Worm (Caenorhabditis elegans) whole organism, L4 larva: ENCODE measurements around the gene lro-1.

Source experiments
- D1046.2 ChIP-seq: fragments of 200-800 bp; sonication (Bioruptor generic); IDR thresholded peaks from 2 replicates; pipeline ENCODE4 v1.3.6; 2022; ENCODE audit warnings: missing genetic modification characterization, missing compliant biosample characterization
- F10B5.3 ChIP-seq: sonication (generic microtip); optimal IDR thresholded peaks from 2 replicates; lab custom pipeline; 2016; ENCODE audit warnings: mild to moderate bottlenecking, missing genetic modification characterization, missing compliant biosample characterization
- F26F4.8 ChIP-seq: fragments of 200-800 bp; sonication (Bioruptor generic); conservative IDR thresholded peaks from 2 replicates; pipeline ENCODE4 v1.3.6; 2022; ENCODE audit warnings: missing genetic modification characterization, missing compliant biosample characterization
- F44E2.7 ChIP-seq: fragments of 200-800 bp; sonication (Bioruptor generic); IDR thresholded peaks from 2 replicates; pipeline ENCODE4 v2.1.2; 2022; ENCODE audit warnings: missing genetic modification characterization, missing compliant biosample characterization
- Y5F2A.4 ChIP-seq: fragments of 200-800 bp; sonication (Bioruptor generic); optimal IDR thresholded peaks from 2 replicates; lab custom pipeline; 2018; ENCODE audit warnings: mild to moderate bottlenecking, missing genetic modification characterization, missing compliant biosample characterization
- ZK337.2 ChIP-seq: fragments of 200-800 bp; sonication (Bioruptor generic); IDR thresholded peaks from 2 replicates; pipeline ENCODE4 v1.3.6; 2022; ENCODE audit warnings: missing genetic modification reagents, missing genetic modification characterization, missing compliant biosample characterization
- aha-1 ChIP-seq: fragments of 150-350 bp; peaks from one replicate; lab custom pipeline; 2014; ENCODE audit warnings: missing biosample characterization, missing genetic modification characterization
- ama-1 ChIP-seq: fragments of 150-350 bp; optimal IDR thresholded peaks from 2 replicates; lab custom pipeline; 2014; ENCODE audit warnings: inconsistent platforms, mixed read lengths
- arid-1 ChIP-seq: fragments of 200-800 bp; sonication (Bioruptor generic); conservative IDR thresholded peaks from 2 replicates; pipeline ENCODE4 v1.3.6; 2022; ENCODE audit warnings: missing genetic modification reagents, missing genetic modification characterization, missing compliant biosample characterization
- ceh-82 ChIP-seq: sonication (generic microtip); optimal IDR thresholded peaks from 2 replicates; lab custom pipeline; 2017; ENCODE audit warnings: missing biosample characterization, missing genetic modification characterization
- ces-1 ChIP-seq: fragments of 150-350 bp; sonication (generic microtip); optimal IDR thresholded peaks from 4 replicates; lab custom pipeline; 2014; ENCODE audit warnings: missing biosample characterization, missing genetic modification reagents, missing genetic modification characterization
- daf-16 ChIP-seq, 3 experiments: sonication (generic microtip); optimal IDR thresholded peaks; 2 replicates each; lab custom pipeline; 2016 to 2017; ENCODE audit warnings: missing genetic modification characterization in 3 of 3, missing genetic modification reagents in 3 of 3, mild to moderate bottlenecking in 2 of 3, missing compliant biosample characterization in 2 of 3, missing biosample characterization in 1 of 3, moderate library complexity in 1 of 3
- daf-8 ChIP-seq: fragments of 200-800 bp; sonication (Bioruptor generic); IDR thresholded peaks from 2 replicates; pipeline ENCODE4 v1.3.6; 2022; ENCODE audit warnings: missing genetic modification characterization, missing compliant biosample characterization
- dpl-1 ChIP-seq: fragments of 150-350 bp; optimal IDR thresholded peaks from 2 replicates; lab custom pipeline; 2014; ENCODE audit warnings: missing biosample characterization, missing genetic modification reagents, missing genetic modification characterization
- hlh-11 ChIP-seq: fragments of 200-800 bp; sonication (Bioruptor generic); optimal IDR thresholded peaks from 2 replicates; lab custom pipeline; 2018; ENCODE audit warnings: mild to moderate bottlenecking, missing genetic modification characterization, missing compliant biosample characterization
- hmg-1.1 ChIP-seq: fragments of 200-800 bp; sonication (Bioruptor generic); IDR thresholded peaks from 2 replicates; pipeline ENCODE4 v1.3.6; 2022; ENCODE audit warnings: missing genetic modification reagents, missing genetic modification characterization, missing compliant biosample characterization
- lim-7 ChIP-seq: fragments of 200-800 bp; sonication (Bioruptor generic); IDR thresholded peaks from 2 replicates; pipeline ENCODE4 v1.3.6; 2022; ENCODE audit warnings: missing genetic modification characterization, missing compliant biosample characterization
- lin-15B ChIP-seq: fragments of 150-350 bp; sonication (generic microtip); optimal IDR thresholded peaks from 3 replicates; lab custom pipeline; 2014; ENCODE audit warnings: missing biosample characterization, missing genetic modification characterization
- lin-38 ChIP-seq: fragments of 200-800 bp; sonication (Bioruptor generic); IDR thresholded peaks from 2 replicates; pipeline ENCODE4 v1.3.6; 2022; ENCODE audit warnings: missing genetic modification reagents, missing genetic modification characterization, missing compliant biosample characterization
- lsy-2 ChIP-seq, 2 experiments: fragments of 150-350 bp in 1 of 2; sonication (generic microtip) in 1 of 2; optimal IDR thresholded peaks; 2 replicates each; lab custom pipeline; 2014 to 2017; ENCODE audit warnings: missing biosample characterization in 2 of 2, missing genetic modification characterization in 2 of 2
- mdl-1 ChIP-seq, 2 experiments: fragments of 150-350 bp in 1 of 2; sonication (generic microtip) in 1 of 2; optimal IDR thresholded peaks; 2 replicates each; lab custom pipeline; 2014 to 2017; ENCODE audit warnings: missing biosample characterization in 2 of 2, missing genetic modification characterization in 2 of 2
- mep-1 ChIP-seq: fragments of 150-350 bp; sonication (generic microtip); optimal IDR thresholded peaks from 3 replicates; lab custom pipeline; 2014; ENCODE audit warnings: missing biosample characterization, missing genetic modification characterization
- mes-2 ChIP-seq: sonication (generic microtip); optimal IDR thresholded peaks from 2 replicates; lab custom pipeline; 2016; ENCODE audit warnings: missing genotype, mild to moderate bottlenecking, missing genetic modification characterization, missing compliant biosample characterization; ENCODE audit not compliant: poor library complexity, severe bottlenecking
- mxl-3 ChIP-seq: fragments of 200-800 bp; sonication (Bioruptor generic); optimal IDR thresholded peaks from 2 replicates; lab custom pipeline; 2018; ENCODE audit warnings: mild to moderate bottlenecking, missing genetic modification characterization, missing compliant biosample characterization
- nhr-11 ChIP-seq: fragments of 150-350 bp; optimal IDR thresholded peaks from 2 replicates; lab custom pipeline; 2014; ENCODE audit warnings: missing biosample characterization, missing genetic modification characterization
- nhr-6 ChIP-seq: fragments of 150-350 bp; optimal IDR thresholded peaks from 2 replicates; lab custom pipeline; 2014; ENCODE audit warnings: missing biosample characterization, missing genetic modification characterization
- pqm-1 ChIP-seq: sonication (generic microtip); optimal IDR thresholded peaks from 2 replicates; lab custom pipeline; 2017; ENCODE audit warnings: missing biosample characterization, missing genetic modification characterization
- rbr-2 ChIP-seq: sonication (generic microtip); optimal IDR thresholded peaks from 2 replicates; lab custom pipeline; 2016; ENCODE audit warnings: missing genotype, missing genetic modification characterization, missing compliant biosample characterization
- saeg-2 ChIP-seq: fragments of 200-800 bp; sonication (Bioruptor generic); IDR thresholded peaks from 2 replicates; pipeline ENCODE4 v1.3.6; 2022; ENCODE audit warnings: missing genetic modification reagents, missing genetic modification characterization, missing compliant biosample characterization
- set-16 ChIP-seq: fragments of 200-800 bp; sonication (Bioruptor generic); IDR thresholded peaks from 2 replicates; pipeline ENCODE4 v1.3.6; 2022; ENCODE audit warnings: missing genetic modification reagents, missing genetic modification characterization, missing compliant biosample characterization
- skn-1 ChIP-seq: fragments of 150-350 bp; optimal IDR thresholded peaks from 2 replicates; lab custom pipeline; 2014; ENCODE audit warnings: missing biosample characterization, missing genetic modification characterization
- snpc-4 ChIP-seq: fragments of 150-350 bp; optimal IDR thresholded peaks from 2 replicates; lab custom pipeline; 2014; ENCODE audit warnings: missing biosample characterization, missing genetic modification characterization
- spr-1 ChIP-seq: sonication (generic microtip); optimal IDR thresholded peaks from 2 replicates; lab custom pipeline; 2016; ENCODE audit warnings: mild to moderate bottlenecking, missing genetic modification characterization, missing compliant biosample characterization
- spr-3 ChIP-seq: fragments of 200-800 bp; sonication (Bioruptor generic); optimal IDR thresholded peaks from 2 replicates; lab custom pipeline; 2018; ENCODE audit warnings: mild to moderate bottlenecking, missing genetic modification characterization, missing compliant biosample characterization
- unc-39 ChIP-seq: sonication (generic microtip); optimal IDR thresholded peaks from 2 replicates; lab custom pipeline; 2017; ENCODE audit warnings: missing biosample characterization, missing genetic modification characterization
- unc-62 ChIP-seq, 3 experiments: fragments of 150-350 bp in 1 of 3; sonication (generic microtip); optimal IDR thresholded peaks in 2 of 3; peaks in 1 of 3; 1 replicate in 1 of 3; 2 replicates in 2 of 3; lab custom pipeline; 2014 to 2017; ENCODE audit warnings: missing biosample characterization in 3 of 3, missing genetic modification characterization in 3 of 3, missing genetic modification reagents in 3 of 3, missing genotype in 1 of 3
- ztf-11 ChIP-seq: fragments of 150-350 bp; optimal IDR thresholded peaks from 2 replicates; lab custom pipeline; 2014; ENCODE audit warnings: missing biosample characterization, missing genetic modification characterization

lro-1 gene

DNA sequence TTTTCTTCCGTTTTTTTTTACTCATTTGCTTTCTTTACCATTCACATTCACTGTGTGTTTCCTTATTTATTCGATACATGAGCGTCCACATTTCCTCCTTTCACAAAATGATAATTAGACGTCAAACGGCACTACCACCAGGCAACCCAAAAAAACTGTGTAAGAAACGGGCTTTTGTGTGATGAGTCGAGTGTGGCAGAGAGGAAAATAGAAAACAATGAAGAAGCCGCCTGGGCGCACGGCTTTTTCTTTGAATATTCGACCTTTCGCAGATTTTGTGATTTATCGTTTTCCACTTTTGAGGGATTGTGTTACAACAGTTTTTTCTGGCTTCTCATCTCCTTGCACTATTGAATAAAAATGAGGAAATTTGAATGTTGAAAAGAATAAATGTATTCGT lies 6.4 kb downstream of the lro-1 start:
- TF ChIP-seq aha-1 (tag; lab: Kevin White, UChicago), result peak; percentile 82
- no peak for TF ChIP-seq nhr-11 (tag; lab: Kevin White, UChicago)
- no peak for TF ChIP-seq spr-3 (GFP tag; lab: Kevin White, UChicago)
- no peak for TF ChIP-seq mep-1 (tag; lab: Kevin White, UChicago)
- no peak for TF ChIP-seq lin-38

- no peak for TF ChIP-seq dpl-1
- TF ChIP-seq lsy-2 (tag; optimal IDR thresholded peaks at IDR 0.05; lab: Kevin White, UChicago), result no peak
- no peak for TF ChIP-seq arid-1 (GFP tag; lab: Robert Waterston, UW)
- peak; percentile 22 for TF ChIP-seq mxl-3
- TF ChIP-seq hmg-1.1, result no peak
- TF ChIP-seq rbr-2 (tag; lab: Kevin White, UChicago), result peak; percentile 11
- TF ChIP-seq pqm-1 (tag; lab: Kevin White, UChicago), result no peak
- TF ChIP-seq hlh-11, result peak; percentile 41
- TF ChIP-seq lim-7 (GFP tag; lab: Robert Waterston, UW), result 0 out of 2 replicates have a peak, but pooled peaks have one; percentile 20
- TF ChIP-seq D1046.2 (GFP tag; lab: Robert Waterston, UW), result no peak
- no peak for TF ChIP-seq F44E2.7 (GFP tag; lab: Robert Waterston, UW)
- no peak for TF ChIP-seq ceh-82
- no peak for TF ChIP-seq ztf-11 (tag; lab: Kevin White, UChicago)
- no peak for TF ChIP-seq F26F4.8 (GFP tag; lab: Robert Waterston, UW)
- no peak for TF ChIP-seq F10B5.3 (tag; lab: Kevin White, UChicago)
- TF ChIP-seq aha-1 (tag; lab: Kevin White, UChicago), result no peak
- TF ChIP-seq snpc-4 (tag; lab: Kevin White, UChicago), result no peak
- TF ChIP-seq Y5F2A.4 (GFP tag; lab: Kevin White, UChicago), result no peak
- peak in 1 of 2 experiments; percentile 6 for TF ChIP-seq mdl-1 (tag; optimal IDR thresholded peaks at IDR 0.05; lab: Kevin White, UChicago)
- TF ChIP-seq mep-1 (tag; lab: Kevin White, UChicago), result peak; percentile 32
- TF ChIP-seq ama-1 (lab: Kevin White, UChicago), result peak; percentile 75
- TF ChIP-seq ZK337.2 (GFP tag; lab: Robert Waterston, UW), result no peak
- no peak for TF ChIP-seq saeg-2 (GFP tag; lab: Robert Waterston, UW)
- TF ChIP-seq daf-8 (GFP tag; lab: Robert Waterston, UW), result no peak
- no peak for TF ChIP-seq nhr-11 (tag; lab: Kevin White, UChicago)
- TF ChIP-seq daf-16 (GFP tag; optimal IDR thresholded peaks at IDR 0.05; lab: Kevin White, UChicago), result no peak
- TF ChIP-seq daf-16 (tag; optimal IDR thresholded peaks at IDR 0.05; lab: Kevin White, UChicago), result no peak
- TF ChIP-seq, all 104 proteins: peak for 7
Measured at ce11 chrX:6279625-6280024, 7.7 kb downstream of the lro-1 start, which contains the start of gene col-166. Gene col-166, plus strand, starts transcription at chrX:6280016.

DNA sequence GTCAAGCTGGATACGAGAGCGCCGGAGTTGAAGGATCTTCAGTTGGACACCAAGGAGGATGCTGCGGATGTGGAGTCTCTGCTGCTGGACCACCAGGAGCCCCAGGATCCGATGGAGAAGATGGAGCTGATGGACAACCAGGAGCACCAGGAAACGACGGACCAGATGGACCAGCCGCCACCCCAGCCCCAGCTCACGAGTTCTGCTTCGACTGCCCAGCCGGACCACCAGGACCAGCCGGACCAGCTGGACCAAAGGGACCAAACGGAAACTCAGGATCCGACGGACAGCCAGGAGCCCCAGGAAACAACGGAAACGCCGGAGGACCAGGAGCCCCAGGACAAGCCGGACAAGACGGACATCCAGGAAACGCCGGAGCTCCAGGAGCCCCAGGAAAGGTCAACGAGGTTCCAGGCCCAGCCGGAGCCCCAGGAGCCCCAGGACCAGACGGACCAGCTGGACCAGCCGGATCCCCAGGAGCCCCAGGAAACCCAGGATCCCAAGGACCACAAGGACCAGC lies 8.4 kb downstream of the lro-1 start:
- peak; percentile 95 for TF ChIP-seq set-16 (GFP tag; lab: Robert Waterston, UW)

- TF ChIP-seq unc-62 (GFP tag; optimal IDR thresholded peaks at IDR 0.05 in 1 of 2; lab: Kevin White, UChicago) (peak in 1 of 2 experiments; percentile 46), unc-62 (tag; optimal IDR thresholded peaks at IDR 0.05; lab: Kevin White, UChicago) (no peak), mes-2 (tag; lab: Kevin White, UChicago) (peak; percentile 43), F10B5.3 (tag; lab: Kevin White, UChicago) (no peak), skn-1 (no peak), mep-1 (tag; lab: Kevin White, UChicago) (peak; percentile 67), ces-1 (no peak), lin-15B (no peak), ama-1 (lab: Kevin White, UChicago) (peak; percentile 82), aha-1 (tag; lab: Kevin White, UChicago) (peak; percentile 8), lsy-2 (tag; optimal IDR thresholded peaks at IDR 0.05; lab: Kevin White, UChicago) (peak in 1 of 2 experiments; percentile 13), nhr-6 (tag; lab: Kevin White, UChicago) (no peak), spr-1 (tag; lab: Kevin White, UChicago) (no peak), unc-39 (tag; lab: Kevin White, UChicago) (no peak)
- TF ChIP-seq, all 104 proteins: peak for 6
Measured at ce11 chrX:6280998-6281397, 9.1 kb downstream of the lro-1 start.
